Worm (Caenorhabditis elegans): ENCODE data around the gene cox-16.

cox-16 gene

ce11 chrV:5576008-5576407 is 40.0 kb upstream of the cox-16 start (continued):
- TF ChIP-seq lin-1 (GFP tag; IDR thresholded peaks at IDR 0.05): peak; percentile 64; the same call in 1 of the 2 replicates
- no peak for TF ChIP-seq ceh-20 (GFP tag; IDR thresholded peaks at IDR 0.05)
- TF ChIP-seq spr-1 (tag; optimal IDR thresholded peaks at IDR 0.05): no peak
- TF ChIP-seq dmd-9 (GFP tag; IDR thresholded peaks at IDR 0.05): no peak
- TF ChIP-seq sdz-12 (GFP tag; optimal IDR thresholded peaks at IDR 0.05): no peak
- TF ChIP-seq hif-1 (tag; optimal IDR thresholded peaks at IDR 0.05): peak in 1 of 2 experiments; percentile 59
- no peak for TF ChIP-seq nhr-11 (tag; optimal IDR thresholded peaks at IDR 0.05)
- no peak for TF ChIP-seq F44E2.7 (GFP tag; IDR thresholded peaks at IDR 0.05)
- TF ChIP-seq nhr-28 (tag; optimal IDR thresholded peaks at IDR 0.05): peak; percentile 98
- TF ChIP-seq zip-2 (tag; optimal IDR thresholded peaks at IDR 0.05): peak; percentile 92
- no peak for TF ChIP-seq nhr-237 (tag; optimal IDR thresholded peaks at IDR 0.05)
- no peak for TF ChIP-seq hmg-1.1 (GFP tag; IDR thresholded peaks at IDR 0.05)
- TF ChIP-seq cey-2 (tag; optimal IDR thresholded peaks at IDR 0.05; ENCODE audit: borderline replicate concordance, insufficient read depth): no peak
- TF ChIP-seq mdl-1 (tag; optimal IDR thresholded peaks at IDR 0.05): no peak
- TF ChIP-seq pqm-1 (tag; optimal IDR thresholded peaks at IDR 0.05): peak; percentile 47
- TF ChIP-seq ceh-44 (GFP tag; IDR thresholded peaks at IDR 0.05): no peak
- TF ChIP-seq nhr-111 (GFP tag; optimal IDR thresholded peaks at IDR 0.05): no peak
- no peak for TF ChIP-seq mxl-2 (GFP tag; conservative IDR thresholded peaks at IDR 0.05)
- no peak for TF ChIP-seq unc-130 (GFP tag; optimal IDR thresholded peaks at IDR 0.05)
- TF ChIP-seq ctbp-1 (GFP tag; IDR thresholded peaks at IDR 0.05): 0 out of 2 replicates have a peak, but pooled peaks have one; percentile 10
- TF ChIP-seq Y48G9A.11 (GFP tag; IDR thresholded peaks at IDR 0.05): no peak
- no peak for TF ChIP-seq Y5F2A.4 (GFP tag; optimal IDR thresholded peaks at IDR 0.05)
- TF ChIP-seq hlh-11 (tag; optimal IDR thresholded peaks at IDR 0.05): no peak
- TF ChIP-seq lsy-2 (tag; optimal IDR thresholded peaks at IDR 0.05): peak in 1 of 2 experiments; percentile 79
- TF ChIP-seq mdt-29 (GFP tag; IDR thresholded peaks at IDR 0.05): no peak
- TF ChIP-seq nhr-25 (tag; optimal IDR thresholded peaks at IDR 0.05; ENCODE audit: borderline replicate concordance, insufficient read depth): no peak
- TF ChIP-seq mxl-3 (GFP tag; optimal IDR thresholded peaks at IDR 0.05): peak; percentile 35
- TF ChIP-seq Y105C5A.15 (GFP tag; IDR thresholded peaks at IDR 0.05): no peak
- TF ChIP-seq lin-15B (tag; optimal IDR thresholded peaks at IDR 0.05): no peak
- no peak for TF ChIP-seq lin-29 (GFP tag; IDR thresholded peaks at IDR 0.05)
- peak; percentile 25 for TF ChIP-seq nhr-77 (tag; optimal IDR thresholded peaks at IDR 0.05)
- TF ChIP-seq dmd-6 (GFP tag; IDR thresholded peaks at IDR 0.05): peak; percentile 76
- TF ChIP-seq R02D3.7 (tag; optimal IDR thresholded peaks at IDR 0.05): no peak
- no peak for TF ChIP-seq unc-62 (GFP tag; optimal IDR thresholded peaks at IDR 0.05 in 1 of 2)
- TF ChIP-seq unc-62 (tag; optimal IDR thresholded peaks at IDR 0.05): no peak
- no peak for TF ChIP-seq ZK337.2 (GFP tag; IDR thresholded peaks at IDR 0.05)
- peak in 1 of 2 experiments; percentile 44 for TF ChIP-seq daf-16 (GFP tag; optimal IDR thresholded peaks at IDR 0.05)
- peak; percentile 90 for TF ChIP-seq daf-16 (tag; optimal IDR thresholded peaks at IDR 0.05)
- TF ChIP-seq mep-1 (tag; optimal IDR thresholded peaks at IDR 0.05): peak; percentile 61
- TF ChIP-seq rbr-2 (tag; optimal IDR thresholded peaks at IDR 0.05): peak; percentile 36
- no peak for TF ChIP-seq vab-7 (GFP tag; IDR thresholded peaks at IDR 0.05)
- TF ChIP-seq ceh-32 (tag; optimal IDR thresholded peaks at IDR 0.05; ENCODE audit: poor library complexity): no peak
- TF ChIP-seq arid-1 (GFP tag; conservative IDR thresholded peaks at IDR 0.05): peak; percentile 54; the same call in 1 of the 2 replicates
- no peak for TF ChIP-seq ceh-82 (tag; optimal IDR thresholded peaks at IDR 0.05)
- no peak for TF ChIP-seq saeg-2 (GFP tag; IDR thresholded peaks at IDR 0.05)
- no peak for TF ChIP-seq skn-1 (tag; optimal IDR thresholded peaks at IDR 0.05)
- 0 out of 2 replicates have a peak, but pooled peaks have one; percentile 56 for TF ChIP-seq daf-19 (GFP tag; conservative IDR thresholded peaks at IDR 0.05)
- TF ChIP-seq ceh-62 (tag; optimal IDR thresholded peaks at IDR 0.05): no peak
- no peak for TF ChIP-seq snpc-1.2 (GFP tag; IDR thresholded peaks at IDR 0.05)
- no peak; the same call in 1 of the 2 replicates for TF ChIP-seq pha-4 (GFP tag; IDR thresholded peaks at IDR 0.05)
- TF ChIP-seq pha-4 (tag; optimal IDR thresholded peaks at IDR 0.05): peak; percentile 61

Measured in whole organism, L4 larva.